Worm (Caenorhabditis elegans) whole organism, mixed stage, embryonic: ENCODE data around the gene Y111B2A.12.

Source experiments
- M03D4.4 ChIP-seq: sonication (generic microtip); optimal IDR thresholded peaks from 2 replicates; lab custom pipeline; 2017; ENCODE audit warnings: mild to moderate bottlenecking, missing genetic modification characterization, missing compliant biosample characterization
- bed-3 ChIP-seq: fragments of 200-800 bp; sonication (Bioruptor generic); optimal IDR thresholded peaks from 3 replicates; lab custom pipeline; 2018; ENCODE audit warnings: mild to moderate bottlenecking, missing genetic modification characterization, moderate library complexity, missing compliant biosample characterization
- blmp-1 ChIP-seq: fragments of 150-350 bp; optimal IDR thresholded peaks from 2 replicates; lab custom pipeline; 2014; ENCODE audit warnings: missing biosample characterization, missing genetic modification characterization
- ceh-39 ChIP-seq: fragments of 150-350 bp; optimal IDR thresholded peaks from 2 replicates; lab custom pipeline; 2014; ENCODE audit warnings: missing biosample characterization, missing genetic modification characterization
- ceh-43 ChIP-seq: fragments of 200-800 bp; sonication (Bioruptor generic); optimal IDR thresholded peaks from 2 replicates; lab custom pipeline; 2018; ENCODE audit warnings: mild to moderate bottlenecking, missing genetic modification characterization, moderate library complexity, missing compliant biosample characterization
- ceh-83 ChIP-seq: fragments of 200-800 bp; sonication (Bioruptor generic); optimal IDR thresholded peaks from 2 replicates; lab custom pipeline; 2018; ENCODE audit warnings: mild to moderate bottlenecking, missing genetic modification characterization, missing compliant biosample characterization
- ces-1 ChIP-seq: fragments of 150-350 bp; optimal IDR thresholded peaks from 2 replicates; lab custom pipeline; 2014; ENCODE audit warnings: missing biosample characterization, missing genetic modification reagents, missing genetic modification characterization
- cnd-1 ChIP-seq: fragments of 200-800 bp; sonication (Bioruptor generic); optimal IDR thresholded peaks from 2 replicates; lab custom pipeline; 2018; ENCODE audit warnings: mild to moderate bottlenecking, missing genetic modification characterization, missing compliant biosample characterization
- drap-1 ChIP-seq: fragments of 200-800 bp; sonication (Bioruptor generic); optimal IDR thresholded peaks from 3 replicates; lab custom pipeline; 2018; ENCODE audit warnings: mild to moderate bottlenecking, missing genetic modification characterization, missing compliant biosample characterization
- elt-1 ChIP-seq: sonication (generic microtip); optimal IDR thresholded peaks from 2 replicates; lab custom pipeline; 2017; ENCODE audit warnings: missing genetic modification characterization, mild to moderate bottlenecking, missing compliant biosample characterization, antibody characterized with exemption, moderate library complexity, borderline replicate concordance; ENCODE audit not compliant: insufficient read depth
- elt-3 ChIP-seq: fragments of 150-350 bp; optimal IDR thresholded peaks from 2 replicates; lab custom pipeline; 2014; ENCODE audit warnings: missing biosample characterization, missing genetic modification characterization
- flh-1 ChIP-seq: fragments of 200-800 bp; sonication (Bioruptor generic); optimal IDR thresholded peaks from 2 replicates; lab custom pipeline; 2018; ENCODE audit warnings: mild to moderate bottlenecking, missing genetic modification characterization, moderate library complexity, missing compliant biosample characterization
- ham-2 ChIP-seq: fragments of 200-800 bp; sonication (Bioruptor generic); optimal IDR thresholded peaks from 2 replicates; lab custom pipeline; 2018; ENCODE audit warnings: mild to moderate bottlenecking, missing genetic modification characterization, missing compliant biosample characterization
- hlh-1 ChIP-seq: fragments of 150-350 bp; optimal IDR thresholded peaks from 2 replicates; lab custom pipeline; 2014; ENCODE audit warnings: missing biosample characterization, missing genetic modification reagents, missing genetic modification characterization
- lin-13 ChIP-seq: fragments of 150-350 bp; optimal IDR thresholded peaks from 2 replicates; lab custom pipeline; 2014; ENCODE audit warnings: missing biosample characterization, missing genetic modification characterization
- lin-32 ChIP-seq: fragments of 200-800 bp; sonication (Bioruptor generic); optimal IDR thresholded peaks from 2 replicates; lab custom pipeline; 2018; ENCODE audit warnings: mild to moderate bottlenecking, missing genetic modification characterization, missing compliant biosample characterization
- lsy-2 ChIP-seq: fragments of 150-350 bp; optimal IDR thresholded peaks from 2 replicates; lab custom pipeline; 2014; ENCODE audit warnings: missing biosample characterization, missing genetic modification characterization
- mab-5 ChIP-seq: fragments of 150-350 bp; optimal IDR thresholded peaks from 2 replicates; lab custom pipeline; 2014; ENCODE audit warnings: missing biosample characterization, missing genetic modification characterization
- mep-1 ChIP-seq: fragments of 150-350 bp; optimal IDR thresholded peaks from 2 replicates; lab custom pipeline; 2017; ENCODE audit warnings: missing biosample characterization, missing genetic modification reagents, missing genetic modification characterization, inconsistent platforms
- mls-2 ChIP-seq: sonication (generic microtip); optimal IDR thresholded peaks from 2 replicates; lab custom pipeline; 2016; ENCODE audit warnings: mild to moderate bottlenecking, missing genetic modification characterization, moderate library complexity, missing compliant biosample characterization
- nhr-12 ChIP-seq: fragments of 150-350 bp; optimal IDR thresholded peaks from 2 replicates; lab custom pipeline; 2014; ENCODE audit warnings: missing biosample characterization, missing genetic modification characterization
- nhr-2 ChIP-seq: fragments of 150-350 bp; optimal IDR thresholded peaks from 2 replicates; lab custom pipeline; 2014; ENCODE audit warnings: missing biosample characterization, missing genetic modification characterization
- nhr-237 ChIP-seq: fragments of 150-350 bp; optimal IDR thresholded peaks from 2 replicates; lab custom pipeline; 2014; ENCODE audit warnings: missing biosample characterization, missing genetic modification characterization
- nhr-28 ChIP-seq: fragments of 150-350 bp; optimal IDR thresholded peaks from 2 replicates; lab custom pipeline; 2014; ENCODE audit warnings: missing biosample characterization, missing genetic modification characterization
- nhr-76 ChIP-seq: sonication (generic microtip); optimal IDR thresholded peaks from 2 replicates; lab custom pipeline; 2017; ENCODE audit warnings: missing biosample characterization, missing genetic modification characterization
- pha-4 ChIP-seq: fragments of 150-350 bp; optimal IDR thresholded peaks from 2 replicates; lab custom pipeline; 2018; ENCODE audit warnings: missing biosample characterization, missing genetic modification reagents, missing genetic modification characterization
- sem-2 ChIP-seq: fragments of 200-800 bp; sonication (Bioruptor generic); optimal IDR thresholded peaks from 2 replicates; lab custom pipeline; 2018; ENCODE audit warnings: mild to moderate bottlenecking, missing genetic modification characterization, missing compliant biosample characterization
- snpc-4 ChIP-seq: fragments of 150-350 bp; optimal IDR thresholded peaks from 2 replicates; lab custom pipeline; 2014; ENCODE audit warnings: missing biosample characterization, missing genetic modification characterization
- sptf-1 ChIP-seq: sonication (generic microtip); optimal IDR thresholded peaks from 2 replicates; lab custom pipeline; 2017; ENCODE audit warnings: mild to moderate bottlenecking, missing genetic modification characterization, moderate library complexity, missing compliant biosample characterization
- tbx-8 ChIP-seq: fragments of 200-800 bp; sonication (Bioruptor generic); optimal IDR thresholded peaks from 2 replicates; lab custom pipeline; 2018; ENCODE audit warnings: mild to moderate bottlenecking, missing genetic modification characterization, moderate library complexity, missing compliant biosample characterization
- unc-120 ChIP-seq: sonication (generic microtip); optimal IDR thresholded peaks from 2 replicates; lab custom pipeline; 2017; ENCODE audit warnings: missing genetic modification characterization, missing compliant biosample characterization; ENCODE audit not compliant: poor library complexity, severe bottlenecking
- unc-39 ChIP-seq: fragments of 150-350 bp; optimal IDR thresholded peaks from 2 replicates; lab custom pipeline; 2014; ENCODE audit warnings: missing biosample characterization, missing genetic modification characterization
- unc-62 ChIP-seq: fragments of 150-350 bp; optimal IDR thresholded peaks from 2 replicates; lab custom pipeline; 2014; ENCODE audit warnings: missing biosample characterization, missing genetic modification reagents, missing genetic modification characterization
- zip-8 ChIP-seq: fragments of 150-350 bp; optimal IDR thresholded peaks from 2 replicates; lab custom pipeline; 2014; ENCODE audit warnings: missing biosample characterization, missing genetic modification characterization
- ztf-11 ChIP-seq: fragments of 150-350 bp; optimal IDR thresholded peaks from 2 replicates; lab custom pipeline; 2014; ENCODE audit warnings: missing biosample characterization, missing genetic modification characterization

Gene Y111B2A.12

DNA sequence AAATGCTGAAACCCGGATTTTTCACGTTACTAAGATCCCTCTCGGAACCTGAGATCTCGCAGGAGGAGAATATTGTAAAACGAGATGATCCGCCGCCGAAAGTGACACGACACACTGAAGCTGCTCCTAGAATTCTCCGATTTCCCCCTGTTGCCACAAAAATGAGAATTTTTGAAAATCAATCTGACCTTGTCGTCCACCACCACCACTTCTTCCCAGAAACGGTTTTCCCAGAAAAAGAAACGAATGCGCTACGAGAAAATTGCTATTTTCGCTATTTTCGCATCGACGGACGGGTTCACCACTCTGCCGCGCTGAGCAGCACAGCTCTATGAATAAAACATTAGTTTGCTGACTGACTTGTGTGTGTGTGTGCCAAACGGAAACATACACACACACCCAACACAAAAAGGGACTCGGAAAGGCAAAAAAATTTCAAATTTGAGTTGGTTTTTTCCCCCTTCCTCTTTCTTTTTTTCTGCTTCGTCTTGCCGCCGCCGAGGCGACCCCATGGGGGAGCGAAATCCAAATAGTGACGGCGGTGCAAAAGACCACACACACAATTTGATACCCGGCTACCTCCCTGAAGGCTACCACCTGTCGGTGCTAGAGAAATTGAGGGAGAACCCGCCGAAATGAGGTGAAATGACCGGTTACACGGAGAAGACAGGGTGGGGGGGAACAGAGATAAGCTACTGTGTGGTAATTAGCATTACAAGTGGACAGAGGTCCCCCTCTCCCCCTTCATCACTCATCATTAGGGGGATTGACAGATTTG is 4.2 kb downstream of the Y111B2A.12 start:
- TF ChIP-seq sem-2, result no peak
- peak; percentile 43 for TF ChIP-seq ham-2
- peak; percentile 11 for TF ChIP-seq ces-1 (GFP tag; lab: Kevin White, UChicago)
- TF ChIP-seq lin-32 (GFP tag; lab: Kevin White, UChicago), result peak; percentile 68
- TF ChIP-seq nhr-2 (tag; lab: Kevin White, UChicago), result peak; percentile 84
- TF ChIP-seq pha-4, result no peak
- peak; percentile 63 for TF ChIP-seq sptf-1 (tag; lab: Kevin White, UChicago)
- peak; percentile 56 for TF ChIP-seq mls-2 (tag; lab: Kevin White, UChicago)
- peak; percentile 37 for TF ChIP-seq ceh-83 (GFP tag; lab: Kevin White, UChicago)
- no peak for TF ChIP-seq tbx-8 (GFP tag; lab: Kevin White, UChicago)
- TF ChIP-seq bed-3 (GFP tag; lab: Kevin White, UChicago), result no peak
- no peak for TF ChIP-seq nhr-76 (tag; lab: Kevin White, UChicago)
- TF ChIP-seq unc-39 (tag; lab: Kevin White, UChicago), result no peak
- TF ChIP-seq M03D4.4 (tag; lab: Kevin White, UChicago), result no peak
- peak; percentile 32 for TF ChIP-seq drap-1 (GFP tag; lab: Kevin White, UChicago)
- no peak for TF ChIP-seq mab-5
- TF ChIP-seq ceh-39, result no peak
- TF ChIP-seq elt-1 (tag; lab: Kevin White, UChicago), result no peak
- TF ChIP-seq ceh-43 (GFP tag; lab: Kevin White, UChicago), result peak; percentile 71
- TF ChIP-seq cnd-1 (tag; lab: Kevin White, UChicago), result peak; percentile 56
- no peak for TF ChIP-seq zip-8 (tag; lab: Kevin White, UChicago)
- no peak for TF ChIP-seq blmp-1 (tag; lab: Kevin White, UChicago)
- TF ChIP-seq lsy-2 (tag; lab: Kevin White, UChicago), result no peak
- no peak for TF ChIP-seq mep-1
- TF ChIP-seq unc-120 (tag; lab: Kevin White, UChicago), result peak; percentile 25
- TF ChIP-seq ztf-11 (tag; lab: Kevin White, UChicago), result peak; percentile 7
- no peak for TF ChIP-seq snpc-4 (tag; lab: Kevin White, UChicago)
- TF ChIP-seq nhr-12 (tag; lab: Kevin White, UChicago), result no peak
- peak; percentile 81 for TF ChIP-seq unc-62 (GFP tag; lab: Kevin White, UChicago)
- TF ChIP-seq lin-13 (tag; lab: Kevin White, UChicago), result no peak
- no peak for TF ChIP-seq elt-3 (tag; lab: Kevin White, UChicago)
- peak; percentile 76 for TF ChIP-seq hlh-1
- TF ChIP-seq nhr-28 (tag; lab: Kevin White, UChicago), result no peak
- TF ChIP-seq flh-1 (GFP tag; lab: Kevin White, UChicago), result no peak
- no peak for TF ChIP-seq nhr-237 (tag; lab: Kevin White, UChicago)
- TF ChIP-seq, all 35 proteins: peak for 14

DNA sequence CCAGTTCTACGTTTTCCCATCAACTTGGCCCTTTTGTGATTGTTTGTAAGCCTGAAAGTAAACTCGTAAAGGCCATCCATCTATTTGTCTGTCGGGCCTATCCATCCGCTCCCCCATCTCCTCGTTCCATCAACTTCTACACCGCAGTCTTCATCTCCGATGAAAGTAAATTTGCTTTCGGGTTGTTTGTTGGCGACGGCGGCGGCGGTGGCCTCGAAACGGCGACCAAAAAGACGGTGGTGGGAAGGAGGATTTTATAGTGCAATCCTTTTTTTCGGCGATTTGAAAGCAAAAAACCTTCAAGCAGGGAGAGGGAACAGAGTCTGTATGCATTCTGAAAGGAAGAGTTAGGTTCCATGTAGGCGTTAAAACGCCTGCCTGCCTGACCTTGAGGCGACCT is 5.1 kb downstream of the Y111B2A.12 start:
- no peak for TF ChIP-seq nhr-237 (tag; lab: Kevin White, UChicago)
- no peak for TF ChIP-seq blmp-1 (tag; lab: Kevin White, UChicago)
- no peak for TF ChIP-seq nhr-28 (tag; lab: Kevin White, UChicago)

DNA sequence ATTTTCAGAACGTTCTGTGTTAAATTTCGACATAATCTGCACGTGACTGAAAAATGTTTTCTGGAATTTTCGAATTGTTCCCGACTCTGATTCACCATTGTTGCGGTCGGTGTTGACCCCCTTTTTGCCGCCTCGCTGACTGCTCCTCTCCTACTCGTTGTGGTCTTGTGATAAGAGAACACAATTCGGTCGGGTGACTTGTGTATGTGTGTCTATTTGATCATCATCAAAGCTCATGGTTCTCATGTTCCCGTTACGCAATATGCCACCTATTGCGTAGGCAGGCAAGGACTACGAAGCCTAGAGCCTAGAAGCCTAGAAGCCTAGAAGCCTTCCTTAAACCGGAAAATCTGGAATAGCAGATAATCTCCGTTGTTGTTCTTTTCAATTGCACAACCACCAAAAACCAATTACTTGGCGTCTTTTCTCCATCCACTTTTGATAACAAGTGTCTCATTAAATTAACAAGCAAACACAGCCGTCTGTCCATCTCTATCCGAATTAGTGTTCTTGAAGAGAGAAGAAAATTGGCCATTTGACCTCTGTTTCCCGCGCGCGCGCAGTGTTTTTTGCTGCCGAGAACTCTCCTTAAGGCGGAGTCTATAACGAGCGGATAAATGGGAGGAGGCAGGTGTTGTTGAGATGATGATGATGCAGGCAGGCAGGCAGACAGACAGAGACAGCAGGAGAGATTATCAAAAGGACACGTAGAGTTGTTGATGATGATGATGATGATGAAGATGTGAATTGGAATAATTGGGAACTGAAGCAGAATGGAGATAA is 5.8 kb downstream of the Y111B2A.12 start:
- TF ChIP-seq hlh-1, result peak; percentile 61
- TF ChIP-seq ceh-43 (GFP tag; lab: Kevin White, UChicago), result peak; percentile 54
- TF ChIP-seq mls-2 (tag; lab: Kevin White, UChicago), result peak; percentile 54
- peak; percentile 51 for TF ChIP-seq ceh-39
- TF ChIP-seq flh-1 (GFP tag; lab: Kevin White, UChicago), result no peak
- no peak for TF ChIP-seq drap-1 (GFP tag; lab: Kevin White, UChicago)
- TF ChIP-seq unc-120 (tag; lab: Kevin White, UChicago), result peak; percentile 23
- TF ChIP-seq elt-1 (tag; lab: Kevin White, UChicago), result peak; percentile 74
- TF ChIP-seq zip-8 (tag; lab: Kevin White, UChicago), result peak; percentile 84
- peak; percentile 58 for TF ChIP-seq nhr-2 (tag; lab: Kevin White, UChicago)
- peak; percentile 31 for TF ChIP-seq tbx-8 (GFP tag; lab: Kevin White, UChicago)
- no peak for TF ChIP-seq nhr-237 (tag; lab: Kevin White, UChicago)
- peak; percentile 61 for TF ChIP-seq lin-32 (GFP tag; lab: Kevin White, UChicago)
- TF ChIP-seq ces-1 (GFP tag; lab: Kevin White, UChicago), result peak; percentile 90
- TF ChIP-seq ham-2, result peak; percentile 50
- TF ChIP-seq cnd-1 (tag; lab: Kevin White, UChicago), result peak; percentile 75
- TF ChIP-seq lin-13 (tag; lab: Kevin White, UChicago), result peak; percentile 20
- no peak for TF ChIP-seq ztf-11 (tag; lab: Kevin White, UChicago)
- peak; percentile 61 for TF ChIP-seq unc-62 (GFP tag; lab: Kevin White, UChicago)
